Worm (Caenorhabditis elegans): ENCODE data around the gene R09F10.8.

The R09F10.8 gene

DNA sequence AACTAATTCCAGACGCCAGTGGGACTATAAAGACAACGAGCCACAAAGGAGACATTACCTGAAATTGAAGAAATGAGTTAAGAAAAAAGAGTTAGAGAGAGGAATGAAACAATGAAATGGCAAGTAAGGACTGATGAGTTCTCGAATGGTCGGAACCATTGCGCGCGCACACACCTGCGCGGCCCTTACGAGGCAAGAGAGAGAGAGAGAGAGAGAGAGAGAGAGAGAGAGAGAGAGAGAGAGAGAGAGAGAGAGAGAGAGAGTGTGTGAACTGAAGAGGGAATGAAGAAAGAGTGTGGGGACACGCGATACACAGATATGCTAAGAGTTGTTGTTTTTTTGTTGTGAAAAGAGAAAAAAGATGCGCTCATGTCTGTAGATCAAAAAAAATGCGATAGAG lies at the start of gene R09F10.8:
R09F10.8 (minus strand) TSS at position 58 of the 400 bp plus-strand sequence.
- no peak for TF ChIP-seq nhr-67 (tag; optimal IDR thresholded peaks at IDR 0.05)

DNA sequence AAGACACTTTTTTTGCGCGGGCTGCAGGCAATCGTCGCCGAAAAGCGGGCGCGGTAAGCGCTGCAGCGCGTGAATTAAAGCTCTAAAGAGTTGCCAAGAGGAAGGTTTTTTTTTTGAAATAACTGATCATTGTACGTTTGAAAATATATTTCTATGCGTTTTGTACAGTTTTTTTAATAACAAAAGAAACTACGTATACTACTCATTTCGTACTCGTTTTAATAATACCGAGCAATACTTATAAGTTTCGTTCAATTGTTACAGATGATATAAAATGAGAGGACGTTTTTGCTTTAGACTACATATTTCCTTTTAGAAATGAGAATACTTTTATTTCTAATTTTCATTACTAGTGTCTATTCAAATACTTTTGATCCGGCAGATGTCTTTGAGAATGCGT lies 45.7 kb upstream of the R09F10.8 start, which contains the start of gene nep-15:
nep-15 (plus strand) TSS at position 301 of the 400 bp plus-strand sequence.
- TF ChIP-seq sea-2 (GFP tag; optimal IDR thresholded peaks at IDR 0.05) (no peak), nhr-77 (tag; optimal IDR thresholded peaks at IDR 0.05) (no peak), mml-1 (tag; optimal IDR thresholded peaks at IDR 0.05) (no peak), tbx-2 (tag; optimal IDR thresholded peaks at IDR 0.05) (no peak), pqm-1 (tag; optimal IDR thresholded peaks at IDR 0.05) (no peak), ztf-4 (tag; optimal IDR thresholded peaks at IDR 0.05) (no peak), nhr-76 (tag; optimal IDR thresholded peaks at IDR 0.05) (no peak), nhr-11 (tag; optimal IDR thresholded peaks at IDR 0.05) (no peak)

DNA sequence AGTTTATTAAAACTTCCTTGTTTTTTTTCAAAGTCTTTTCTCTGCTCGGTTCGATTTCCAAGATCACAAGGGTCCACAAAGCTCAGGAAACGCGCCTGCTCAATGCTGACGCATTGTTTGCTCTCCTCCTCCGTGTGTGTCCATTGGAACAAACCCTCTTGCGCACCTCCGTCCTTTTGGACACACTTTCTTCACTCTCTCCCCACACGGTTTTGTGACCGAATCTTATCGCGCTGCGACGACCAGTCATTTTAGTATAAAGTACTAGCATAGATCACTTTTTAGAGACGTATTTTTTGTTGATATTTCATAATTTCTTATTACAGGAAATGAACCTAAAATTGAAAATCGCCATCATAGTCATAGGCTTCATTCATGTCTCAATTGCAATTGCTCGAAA lies 42.0 kb upstream of the R09F10.8 start:
- TF ChIP-seq lsy-12 (tag; optimal IDR thresholded peaks at IDR 0.05), result peak; percentile 8
- no peak for TF ChIP-seq sea-2 (GFP tag; optimal IDR thresholded peaks at IDR 0.05)
- TF ChIP-seq fkh-2 (tag; optimal IDR thresholded peaks at IDR 0.05), result no peak
- peak; percentile 63 for TF ChIP-seq lin-39 (tag; optimal IDR thresholded peaks at IDR 0.05)
- TF ChIP-seq nfya-1 (tag; optimal IDR thresholded peaks at IDR 0.05; ENCODE audit: insufficient read depth), result peak; percentile 86
- peak; percentile 82 for TF ChIP-seq pqm-1 (tag; optimal IDR thresholded peaks at IDR 0.05)
- TF ChIP-seq R02D3.7 (tag; optimal IDR thresholded peaks at IDR 0.05), result peak; percentile 42
- TF ChIP-seq pha-4 (tag; optimal IDR thresholded peaks at IDR 0.05), result peak; percentile 80
- TF ChIP-seq nhr-28 (tag; optimal IDR thresholded peaks at IDR 0.05), result no peak
- TF ChIP-seq ceh-28 (tag; optimal IDR thresholded peaks at IDR 0.05), result peak; percentile 45
- peak; percentile 3 for TF ChIP-seq egl-27 (tag; optimal IDR thresholded peaks at IDR 0.05)
- TF ChIP-seq egl-5 (tag; optimal IDR thresholded peaks at IDR 0.05), result no peak
- TF ChIP-seq lin-15B (tag; optimal IDR thresholded peaks at IDR 0.05), result peak; percentile 64
- TF ChIP-seq tbx-2 (tag; optimal IDR thresholded peaks at IDR 0.05), result peak; percentile 72
- peak; percentile 56 for TF ChIP-seq hmg-11 (tag; optimal IDR thresholded peaks at IDR 0.05)
- peak; percentile 62 for TF ChIP-seq elt-2 (tag; optimal IDR thresholded peaks at IDR 0.05)
- TF ChIP-seq ceh-9 (tag; optimal IDR thresholded peaks at IDR 0.05), result no peak
- TF ChIP-seq jun-1 (tag; optimal IDR thresholded peaks at IDR 0.05), result peak; percentile 81
- peak; percentile 69 for TF ChIP-seq snpc-4 (tag; optimal IDR thresholded peaks at IDR 0.05)

DNA sequence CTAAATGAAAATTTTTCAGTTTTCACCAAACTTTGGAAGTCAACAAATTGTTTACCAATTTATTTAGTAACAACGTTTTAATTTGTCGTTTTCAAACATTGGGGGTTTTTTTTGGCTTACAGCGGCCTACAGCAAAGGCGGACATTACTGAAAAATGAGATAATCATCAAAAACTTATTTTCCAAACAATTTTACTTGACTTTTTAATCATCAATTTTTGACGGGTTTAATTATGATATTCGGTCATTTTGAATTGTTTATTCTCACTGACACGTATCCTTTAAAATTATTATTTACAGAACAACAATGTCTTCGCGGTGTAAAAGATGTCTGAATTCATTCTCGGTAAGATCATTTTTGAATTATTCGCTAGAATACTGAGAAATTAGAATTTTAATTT lies 41.3 kb upstream of the R09F10.8 start, which contains the start of gene F40B5.2:
F40B5.2 (plus strand) TSS at position 301 of the 400 bp plus-strand sequence.
- TF ChIP-seq lsy-12 (tag; optimal IDR thresholded peaks at IDR 0.05) (no peak), ZK546.5 (tag; optimal IDR thresholded peaks at IDR 0.05) (no peak), elt-3 (tag; optimal IDR thresholded peaks at IDR 0.05) (no peak), hmg-11 (tag; optimal IDR thresholded peaks at IDR 0.05) (no peak), ceh-82 (tag; optimal IDR thresholded peaks at IDR 0.05) (no peak), jun-1 (tag; optimal IDR thresholded peaks at IDR 0.05) (no peak), fos-1 (tag; optimal IDR thresholded peaks at IDR 0.05) (no peak), nhr-237 (tag; optimal IDR thresholded peaks at IDR 0.05) (no peak), nfya-1 (tag; optimal IDR thresholded peaks at IDR 0.05; ENCODE audit: insufficient read depth) (no peak), nhr-67 (tag; optimal IDR thresholded peaks at IDR 0.05) (no peak), pha-4 (tag; optimal IDR thresholded peaks at IDR 0.05) (no peak), fkh-10 (GFP tag; optimal IDR thresholded peaks at IDR 0.05) (no peak), zag-1 (tag; optimal IDR thresholded peaks at IDR 0.05) (no peak), nhr-12 (tag; optimal IDR thresholded peaks at IDR 0.05) (no peak)

DNA sequence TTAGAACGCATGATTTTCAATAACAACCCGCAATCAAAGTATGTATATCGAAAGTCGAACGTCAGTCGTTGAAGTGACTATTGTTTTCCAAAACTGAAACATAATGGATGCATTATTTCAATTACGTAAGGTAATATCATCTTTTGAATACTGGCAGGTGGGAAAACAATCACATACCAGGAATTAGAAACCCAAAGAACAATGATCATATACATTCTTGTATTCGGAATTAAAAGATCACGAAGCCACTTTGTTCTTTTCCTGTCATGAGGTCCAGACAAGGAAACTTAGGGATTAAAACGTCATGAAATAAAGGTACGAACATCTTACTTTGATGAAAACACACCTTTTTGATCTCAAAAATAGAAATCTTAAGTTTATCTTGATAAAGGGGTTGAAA lies 36.1 kb upstream of the R09F10.8 start:
- no peak for TF ChIP-seq nhr-237 (tag; optimal IDR thresholded peaks at IDR 0.05)

DNA sequence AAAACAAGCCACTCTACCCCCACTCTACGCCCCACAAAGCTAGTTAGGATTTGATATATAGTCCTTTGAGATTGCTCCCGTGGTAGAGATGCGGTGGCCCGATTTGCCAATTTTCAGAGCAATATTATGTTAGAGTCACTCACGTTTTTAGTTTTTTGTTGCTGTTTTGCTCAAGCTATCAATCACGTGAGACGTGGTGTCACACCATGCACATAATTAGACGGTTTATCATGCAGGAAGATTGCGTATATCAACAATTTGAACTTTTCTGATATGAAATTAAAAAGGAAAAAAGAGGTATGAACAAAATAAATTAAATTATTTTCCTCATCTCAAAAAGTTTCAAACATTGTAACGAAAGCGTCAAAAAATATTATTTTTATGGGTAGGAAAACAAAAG lies 30.1 kb upstream of the R09F10.8 start:
- TF ChIP-seq R02D3.7 (tag; optimal IDR thresholded peaks at IDR 0.05) (no peak), fkh-10 (GFP tag; optimal IDR thresholded peaks at IDR 0.05) (no peak), nhr-25 (tag; optimal IDR thresholded peaks at IDR 0.05) (no peak), pha-4 (tag; optimal IDR thresholded peaks at IDR 0.05) (peak; percentile 30), elt-2 (tag; optimal IDR thresholded peaks at IDR 0.05) (peak; percentile 70), skn-1 (tag; optimal IDR thresholded peaks at IDR 0.05) (no peak), nhr-11 (tag; optimal IDR thresholded peaks at IDR 0.05) (no peak), sea-2 (GFP tag; optimal IDR thresholded peaks at IDR 0.05) (no peak), nhr-23 (tag; optimal IDR thresholded peaks at IDR 0.05) (no peak)

All from whole organism, L3 larva.